Worm (Caenorhabditis elegans) whole organism, L1 larva: ENCODE measurements around the gene str-227.

Source experiments
- C16A3.4 ChIP-seq: fragments of 150-350 bp; optimal IDR thresholded peaks from 2 replicates; lab custom pipeline; 2014; ENCODE audit warnings: missing biosample characterization, missing genetic modification characterization
- ceh-63 ChIP-seq: fragments of 200-800 bp; sonication (Bioruptor generic); optimal IDR thresholded peaks from 2 replicates; lab custom pipeline; 2018; ENCODE audit warnings: mild to moderate bottlenecking, missing genetic modification characterization, missing compliant biosample characterization
- ceh-82 ChIP-seq, 3 experiments: fragments of 150-350 bp in 1 of 3; sonication (generic microtip) in 2 of 3; optimal IDR thresholded peaks; 2 replicates each; lab custom pipeline; 2014 to 2017; ENCODE audit warnings: missing biosample characterization in 3 of 3, missing genetic modification characterization in 3 of 3
- elt-2 ChIP-seq: sonication (generic microtip); optimal IDR thresholded peaks from 2 replicates; lab custom pipeline; 2016; ENCODE audit warnings: missing genetic modification characterization, mild to moderate bottlenecking, inconsistent platforms, missing compliant biosample characterization, missing genetic modification reagents
- elt-3 ChIP-seq, 6 experiments: fragments of 150-350 bp in 1 of 6; sonication (generic microtip); optimal IDR thresholded peaks; 2 replicates each; lab custom pipeline; 2017 to 2018; ENCODE audit warnings: missing biosample characterization in 6 of 6, missing genetic modification characterization in 6 of 6, inconsistent platforms in 1 of 6
- grh-1 ChIP-seq: fragments of 200-800 bp; sonication (Bioruptor generic); IDR thresholded peaks from 2 replicates; pipeline ENCODE4 v1.3.6; 2022; ENCODE audit warnings: missing genetic modification reagents, missing genetic modification characterization, missing compliant biosample characterization
- lin-13 ChIP-seq: fragments of 150-350 bp; optimal IDR thresholded peaks from 2 replicates; lab custom pipeline; 2014; ENCODE audit warnings: missing biosample characterization, missing genetic modification reagents, missing genetic modification characterization
- lsy-2 ChIP-seq, 2 experiments: fragments of 150-350 bp; optimal IDR thresholded peaks; 2 replicates each; lab custom pipeline; 2014; ENCODE audit warnings: missing biosample characterization in 2 of 2, missing genetic modification characterization in 2 of 2
- mdl-1 ChIP-seq, 2 experiments: fragments of 150-350 bp; optimal IDR thresholded peaks; 2 replicates each; lab custom pipeline; 2014 to 2017; ENCODE audit warnings: missing biosample characterization in 2 of 2, missing genetic modification characterization in 2 of 2, inconsistent platforms in 1 of 2
- snpc-4 ChIP-seq: fragments of 150-350 bp; optimal IDR thresholded peaks from 2 replicates; lab custom pipeline; 2014; ENCODE audit warnings: missing biosample characterization, missing genetic modification characterization
- sox-4 ChIP-seq: sonication (generic microtip); optimal IDR thresholded peaks from 2 replicates; lab custom pipeline; 2016; ENCODE audit warnings: missing genetic modification characterization, missing compliant biosample characterization
- tbx-2 ChIP-seq: sonication (generic microtip); optimal IDR thresholded peaks from 2 replicates; lab custom pipeline; 2016; ENCODE audit warnings: missing genetic modification characterization, missing compliant biosample characterization

ce11 chrV:3482550-3483002 is 35.4 kb upstream of the str-227 start, which contains the start of gene lys-7:
- no peak for TF ChIP-seq lin-13 (GFP tag; lab: Kevin White, UChicago)
- TF ChIP-seq elt-3 (tag; optimal IDR thresholded peaks at IDR 0.05; lab: Kevin White, UChicago) = no peak
- no peak for TF ChIP-seq C16A3.4 (tag; lab: Kevin White, UChicago)
- no peak for TF ChIP-seq lsy-2 (tag; optimal IDR thresholded peaks at IDR 0.05; lab: Kevin White, UChicago)
- no peak for TF ChIP-seq ceh-63 (GFP tag; lab: Kevin White, UChicago)
- no peak for TF ChIP-seq snpc-4
- no peak for TF ChIP-seq grh-1
- TF ChIP-seq mdl-1 (tag; optimal IDR thresholded peaks at IDR 0.05; lab: Kevin White, UChicago) = no peak
- TF ChIP-seq sox-4 = no peak
- no peak for TF ChIP-seq ceh-82 (tag; optimal IDR thresholded peaks at IDR 0.05; lab: Kevin White, UChicago)
- TF ChIP-seq elt-2 (tag; lab: Kevin White, UChicago) = peak; percentile 76
- no peak for TF ChIP-seq tbx-2
